Worm (Caenorhabditis elegans) whole organism, L2 larva: ENCODE data around the gene glp-1.
A peak's percentile ranks its signal among the peaks of the same experiment; 100 is the strongest.

ENCODE experiments used
- ama-1 ChIP-seq: fragments of 150-350 bp; optimal IDR thresholded peaks from 2 replicates; lab custom pipeline; 2018; ENCODE audit warnings: inconsistent platforms
- nhr-12 ChIP-seq: fragments of 150-350 bp; optimal IDR thresholded peaks from 2 replicates; lab custom pipeline; 2014; ENCODE audit warnings: missing biosample characterization, missing genetic modification characterization
- skn-1 ChIP-seq: sonication (generic microtip); optimal IDR thresholded peaks from 2 replicates; lab custom pipeline; 2017; ENCODE audit warnings: missing biosample characterization, missing genetic modification characterization
- sma-3 ChIP-seq: sonication (generic microtip); optimal IDR thresholded peaks from 2 replicates; lab custom pipeline; 2016; ENCODE audit warnings: missing genetic modification reagents, missing genetic modification characterization, missing compliant biosample characterization

- TF ChIP-seq nhr-12 (no peak), ama-1 (lab: Kevin White, UChicago) (no peak), sma-3 (GFP tag; lab: Kevin White, UChicago) (peak; percentile 55), skn-1 (tag; lab: Kevin White, UChicago) (no peak)
These were observed 33.8 kb downstream of the glp-1 start, which contains the start of gene sec-16A.1 for ce11 chrIII:9125789-9126304.
